Worm (Caenorhabditis elegans): ENCODE data around the gene srsx-40.

The srsx-40 gene

ce11 chrV:7745903-7746302, 42.5 kb upstream of the srsx-40 start (continued):
- TF ChIP-seq unc-86 (tag; optimal IDR thresholded peaks at IDR 0.05) = no peak
- TF ChIP-seq ref-2 (tag; optimal IDR thresholded peaks at IDR 0.05) = peak; percentile 39
- TF ChIP-seq sox-2 (GFP tag; IDR thresholded peaks at IDR 0.05) = no peak
- no peak for TF ChIP-seq ceh-30 (tag; optimal IDR thresholded peaks at IDR 0.05)
- no peak for TF ChIP-seq dve-1 (tag; optimal IDR thresholded peaks at IDR 0.05)
- TF ChIP-seq nfya-1 (tag; optimal IDR thresholded peaks at IDR 0.05) = peak; percentile 17
- TF ChIP-seq ceh-9 (tag; optimal IDR thresholded peaks at IDR 0.05) = no peak
- no peak for TF ChIP-seq ahr-1 (tag; optimal IDR thresholded peaks at IDR 0.05)
- TF ChIP-seq syd-9 (tag; optimal IDR thresholded peaks at IDR 0.05) = no peak
- TF ChIP-seq nhr-232 (tag; optimal IDR thresholded peaks at IDR 0.05) = no peak
- TF ChIP-seq lin-11 (tag; optimal IDR thresholded peaks at IDR 0.05) = no peak
- no peak for TF ChIP-seq npax-4 (tag; optimal IDR thresholded peaks at IDR 0.05)
- TF ChIP-seq ttx-3 (tag; optimal IDR thresholded peaks at IDR 0.05) = no peak
- TF ChIP-seq ceh-22 (tag; optimal IDR thresholded peaks at IDR 0.05) = no peak
- TF ChIP-seq ceh-6 (GFP tag; optimal IDR thresholded peaks at IDR 0.05) = no peak
- no peak for TF ChIP-seq rnt-1 (tag; optimal IDR thresholded peaks at IDR 0.05)
- no peak for TF ChIP-seq sox-4 (tag; optimal IDR thresholded peaks at IDR 0.05)
- TF ChIP-seq eyg-1 (tag; optimal IDR thresholded peaks at IDR 0.05) = no peak
- TF ChIP-seq pros-1 (tag; optimal IDR thresholded peaks at IDR 0.05) = no peak
- no peak for TF ChIP-seq unc-42 (tag; optimal IDR thresholded peaks at IDR 0.05)
- peak; percentile 42 for TF ChIP-seq C08G9.2 (tag; optimal IDR thresholded peaks at IDR 0.05)
- no peak for TF ChIP-seq ets-4 (tag; optimal IDR thresholded peaks at IDR 0.05)
- TF ChIP-seq dmd-4 (tag; optimal IDR thresholded peaks at IDR 0.05; ENCODE audit: borderline replicate concordance) = peak; percentile 30
- TF ChIP-seq unc-3 (GFP tag; conservative IDR thresholded peaks at IDR 0.05) = no peak
- no peak for TF ChIP-seq unc-3 (tag; optimal IDR thresholded peaks at IDR 0.05)
- no peak for TF ChIP-seq pax-1 (tag; optimal IDR thresholded peaks at IDR 0.05)
- no peak for TF ChIP-seq hlh-8 (tag; optimal IDR thresholded peaks at IDR 0.05)
- peak; percentile 34 for TF ChIP-seq mec-3 (tag; optimal IDR thresholded peaks at IDR 0.05; ENCODE audit: borderline replicate concordance)
- TF ChIP-seq ceh-19 (GFP tag; optimal IDR thresholded peaks at IDR 0.05) = no peak
- no peak for TF ChIP-seq elt-4 (tag; optimal IDR thresholded peaks at IDR 0.05)
- no peak for TF ChIP-seq hlh-13 (GFP tag; optimal IDR thresholded peaks at IDR 0.05)
- TF ChIP-seq Y22D7AL.16 (tag; optimal IDR thresholded peaks at IDR 0.05) = no peak

DNA sequence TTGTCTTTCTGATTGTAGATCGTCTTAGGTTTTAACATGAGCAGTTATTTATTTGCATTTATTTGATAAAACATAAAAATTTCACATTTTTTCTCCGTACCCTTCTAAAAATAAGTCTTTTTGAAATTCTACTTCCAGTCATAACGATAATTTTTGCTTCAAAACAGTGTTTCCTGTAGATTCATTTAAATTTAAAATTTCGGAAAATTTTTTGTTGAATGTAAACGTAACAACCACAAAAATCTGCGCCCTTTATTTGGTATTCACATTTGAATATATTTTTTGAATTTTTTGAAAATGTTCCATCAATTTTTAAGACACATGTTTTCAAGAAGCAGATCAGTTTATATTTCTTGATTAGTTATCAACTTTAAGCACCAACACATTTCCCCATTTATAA, 42.0 kb upstream of the srsx-40 start:
- TF ChIP-seq ceh-22 (tag; optimal IDR thresholded peaks at IDR 0.05) (no peak), dmd-4 (tag; optimal IDR thresholded peaks at IDR 0.05; ENCODE audit: borderline replicate concordance) (no peak), npax-4 (tag; optimal IDR thresholded peaks at IDR 0.05) (no peak), pat-9 (tag; optimal IDR thresholded peaks at IDR 0.05) (no peak), sdc-2 (tag; optimal IDR thresholded peaks at IDR 0.05) (no peak), madf-2 (tag; optimal IDR thresholded peaks at IDR 0.05) (no peak), ceh-45 (GFP tag; IDR thresholded peaks at IDR 0.05) (no peak), syd-9 (tag; optimal IDR thresholded peaks at IDR 0.05) (no peak), sox-2 (GFP tag; IDR thresholded peaks at IDR 0.05) (no peak), hlh-13 (GFP tag; optimal IDR thresholded peaks at IDR 0.05) (no peak), fkh-10 (GFP tag; optimal IDR thresholded peaks at IDR 0.05) (no peak), nhr-11 (tag; optimal IDR thresholded peaks at IDR 0.05) (no peak), fax-1 (tag; optimal IDR thresholded peaks at IDR 0.05) (no peak), C38D4.7 (GFP tag; optimal IDR thresholded peaks at IDR 0.05) (no peak), ztf-16 (tag; optimal IDR thresholded peaks at IDR 0.05) (no peak), gmeb-2 (tag; optimal IDR thresholded peaks at IDR 0.05) (no peak), hlh-8 (tag; optimal IDR thresholded peaks at IDR 0.05) (no peak), unc-55 (GFP tag; optimal IDR thresholded peaks at IDR 0.05) (no peak), C08G9.2 (tag; optimal IDR thresholded peaks at IDR 0.05) (no peak)
